Fruit fly (Drosophila melanogaster) S2 (cell line): ENCODE data around the gene CG42529.

Experiments
- CG8478 ChIP-seq: fragments of >200 bp; optimal IDR thresholded peaks from 2 replicates; lab custom pipeline; 2018
- CTCF ChIP-seq, 2 experiments: fragments of >200 bp; optimal IDR thresholded peaks; 2 replicates each; lab custom pipeline; 2018

- TF ChIP-seq CG8478 (lab: Kevin White, UChicago) (no peak), CTCF (optimal IDR thresholded peaks at IDR 0.05; lab: Kevin White, UChicago) (no peak)
Measured at dm6 chr3L:19699651-19700050, 29.1 kb upstream of the CG42529 start.
